Worm (Caenorhabditis elegans): ENCODE measurements around the gene srh-201.

The srh-201 gene

DNA sequence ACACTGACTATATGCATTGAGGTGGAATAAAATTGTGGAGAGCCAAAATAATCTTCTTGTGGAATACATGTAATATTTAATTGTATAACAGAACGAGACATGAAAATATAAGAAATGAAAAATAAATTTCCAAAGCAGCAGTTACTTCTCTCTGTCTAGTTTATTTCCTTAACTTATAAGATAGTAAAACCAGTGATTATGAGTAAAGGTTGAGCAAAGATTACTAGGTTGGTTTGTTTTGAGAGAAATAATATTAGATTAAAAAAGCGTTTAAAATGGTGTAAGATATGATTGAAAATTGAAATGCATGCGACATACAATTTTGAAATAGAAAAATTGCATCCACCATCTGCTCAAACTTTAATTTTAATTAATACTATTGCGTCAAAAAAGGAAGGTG is at the start of gene srh-201:
srh-201 (minus strand) TSS at position 101 of the 400 bp plus-strand sequence.
- TF ChIP-seq sem-4 (tag; optimal IDR thresholded peaks at IDR 0.05) (no peak), nhr-10 (tag; optimal IDR thresholded peaks at IDR 0.05) (no peak), sma-9 (GFP tag; optimal IDR thresholded peaks at IDR 0.05) (no peak), sma-9 (tag; optimal IDR thresholded peaks at IDR 0.05) (no peak), aly-2 (tag; optimal IDR thresholded peaks at IDR 0.05) (no peak), nhr-23 (tag; optimal IDR thresholded peaks at IDR 0.05) (no peak), unc-55 (GFP tag; optimal IDR thresholded peaks at IDR 0.05) (no peak), blmp-1 (tag; optimal IDR thresholded peaks at IDR 0.05; ENCODE audit: insufficient read depth) (no peak), nhr-21 (tag; optimal IDR thresholded peaks at IDR 0.05) (no peak), peb-1 (tag; optimal IDR thresholded peaks at IDR 0.05) (no peak), zag-1 (tag; optimal IDR thresholded peaks at IDR 0.05) (no peak), elt-3 (tag; optimal IDR thresholded peaks at IDR 0.05) (no peak), lin-39 (tag; optimal IDR thresholded peaks at IDR 0.05) (no peak), nhr-12 (tag; optimal IDR thresholded peaks at IDR 0.05) (no peak), F13H6.1 (tag; optimal IDR thresholded peaks at IDR 0.05) (no peak), ceh-16 (tag; optimal IDR thresholded peaks at IDR 0.05) (no peak), mab-5 (tag; optimal IDR thresholded peaks at IDR 0.05) (no peak), lsy-2 (tag; optimal IDR thresholded peaks at IDR 0.05) (no peak), skn-1 (tag; optimal IDR thresholded peaks at IDR 0.05) (no peak), ztf-4 (tag; optimal IDR thresholded peaks at IDR 0.05) (no peak)

DNA sequence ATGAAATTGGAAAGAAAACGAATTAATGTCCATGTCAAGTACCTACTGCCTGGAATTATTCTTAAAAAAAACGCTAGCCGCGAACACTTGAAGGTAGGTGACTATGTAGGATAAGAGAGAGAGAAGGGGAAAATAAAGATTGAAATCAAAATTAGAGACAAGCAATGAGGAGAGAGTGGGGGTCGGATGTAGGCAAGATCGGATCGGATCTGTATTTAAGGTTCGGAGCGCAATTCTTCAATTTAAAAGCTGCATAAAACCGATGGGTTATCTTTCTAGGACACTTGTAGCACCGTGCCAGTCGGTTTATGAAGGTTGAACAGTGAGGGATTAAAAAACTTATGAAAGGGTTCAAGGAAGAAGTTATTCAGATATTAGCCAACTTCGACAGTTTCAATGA is 49.5 kb upstream of the srh-201 start:
- TF ChIP-seq nhr-129 (tag; optimal IDR thresholded peaks at IDR 0.05), result no peak
- TF ChIP-seq nhr-25 (tag; optimal IDR thresholded peaks at IDR 0.05), result peak; percentile 27

DNA sequence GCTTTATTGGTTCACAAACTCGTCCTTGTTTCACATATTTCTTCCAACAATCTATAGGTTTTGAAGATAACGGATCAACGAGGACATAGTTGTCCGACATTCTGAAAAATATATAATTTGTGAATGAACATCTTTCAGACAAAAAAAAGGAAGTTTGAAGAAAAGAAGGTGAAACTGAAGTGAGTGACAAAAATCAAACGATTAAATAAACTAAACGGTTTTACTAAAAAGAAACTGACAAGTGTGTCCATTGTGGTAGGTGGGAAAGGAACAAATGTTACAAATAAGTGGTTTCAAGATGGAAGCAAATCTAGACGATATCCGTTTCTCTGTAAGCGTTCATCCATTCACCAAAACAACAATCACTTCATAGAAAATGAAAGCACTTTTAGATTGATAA is 48.7 kb upstream of the srh-201 start, which contains the start of gene C25E10.12:
C25E10.12 (minus strand) TSS at position 101 of the 400 bp plus-strand sequence.
- TF ChIP-seq ztf-1 (GFP tag; conservative IDR thresholded peaks at IDR 0.05) (no peak), ama-1 (optimal IDR thresholded peaks at IDR 0.05) (no peak), gmeb-1 (tag; optimal IDR thresholded peaks at IDR 0.05) (no peak), nhr-11 (tag; optimal IDR thresholded peaks at IDR 0.05) (no peak), unc-55 (GFP tag; optimal IDR thresholded peaks at IDR 0.05) (no peak), F13H6.1 (tag; optimal IDR thresholded peaks at IDR 0.05) (no peak), nhr-21 (tag; optimal IDR thresholded peaks at IDR 0.05) (no peak), nhr-237 (tag; optimal IDR thresholded peaks at IDR 0.05) (no peak), R02D3.7 (tag; optimal IDR thresholded peaks at IDR 0.05) (no peak), nhr-10 (tag; optimal IDR thresholded peaks at IDR 0.05) (no peak), C34F6.9 (tag; optimal IDR thresholded peaks at IDR 0.05) (no peak), skn-1 (tag; optimal IDR thresholded peaks at IDR 0.05) (no peak), ztf-11 (tag; optimal IDR thresholded peaks at IDR 0.05) (no peak), zag-1 (tag; optimal IDR thresholded peaks at IDR 0.05) (no peak), fos-1 (tag; optimal IDR thresholded peaks at IDR 0.05) (no peak)

DNA sequence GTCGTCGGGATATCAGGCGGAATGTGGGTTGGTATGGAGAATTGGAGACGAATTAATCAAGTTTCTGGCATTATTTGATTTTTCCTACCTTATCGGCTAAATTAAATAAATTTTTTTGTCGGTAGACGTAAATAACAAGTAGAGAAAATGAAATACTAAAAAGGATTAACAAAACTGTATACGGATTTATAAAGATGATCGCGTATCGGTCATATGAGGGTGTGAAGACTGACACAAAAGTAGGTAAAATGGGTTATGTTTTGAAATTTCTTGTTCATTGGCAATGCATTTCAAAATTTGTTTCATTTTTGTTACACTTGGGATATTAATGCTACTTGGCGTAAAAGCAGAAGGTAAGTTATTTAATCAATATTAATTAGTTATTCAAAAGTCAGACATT is 45.8 kb upstream of the srh-201 start, which contains the start of the genes C25E10.16 and C25E10.13:
C25E10.16 (minus strand) TSS at position 101 of the 400 bp plus-strand sequence.
C25E10.13 (plus strand) TSS at position 256 of the 400 bp plus-strand sequence.
- no peak for TF ChIP-seq nhr-129 (tag; optimal IDR thresholded peaks at IDR 0.05)
- no peak for TF ChIP-seq ztf-11 (tag; optimal IDR thresholded peaks at IDR 0.05)
- no peak for TF ChIP-seq nhr-21 (tag; optimal IDR thresholded peaks at IDR 0.05)

DNA sequence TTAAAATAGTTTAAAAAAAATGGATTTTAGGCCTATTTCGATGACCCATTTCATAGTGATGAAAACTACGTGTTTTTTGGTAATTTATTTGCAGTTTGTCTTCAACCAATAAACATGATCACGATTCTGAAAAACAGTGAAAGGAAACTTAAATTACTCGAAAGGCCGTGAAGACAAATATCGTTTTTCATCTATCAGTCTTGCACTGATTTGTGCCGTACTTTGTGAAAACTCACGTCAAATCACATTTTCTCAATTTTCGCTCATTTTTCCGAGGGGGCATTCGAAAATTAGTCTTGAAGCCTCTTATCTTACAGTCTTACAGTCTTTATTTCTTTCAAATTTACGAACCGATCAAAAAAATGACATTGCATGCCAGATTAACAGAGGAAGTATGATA is 45.0 kb upstream of the srh-201 start, which contains the start of gene C25E10.11:
C25E10.11 (minus strand) TSS at position 101 of the 400 bp plus-strand sequence.
- no peak for TF ChIP-seq R02D3.7 (tag; optimal IDR thresholded peaks at IDR 0.05)
- TF ChIP-seq ZK546.5 (tag; optimal IDR thresholded peaks at IDR 0.05), result no peak
- TF ChIP-seq peb-1 (tag; optimal IDR thresholded peaks at IDR 0.05), result no peak
- TF ChIP-seq nhr-12 (tag; optimal IDR thresholded peaks at IDR 0.05), result no peak
- no peak for TF ChIP-seq mdl-1 (tag; optimal IDR thresholded peaks at IDR 0.05)
- no peak for TF ChIP-seq F13H6.1 (tag; optimal IDR thresholded peaks at IDR 0.05)
- TF ChIP-seq elt-3 (tag; optimal IDR thresholded peaks at IDR 0.05), result no peak
- no peak for TF ChIP-seq nhr-237 (tag; optimal IDR thresholded peaks at IDR 0.05)
- TF ChIP-seq fos-1 (tag; optimal IDR thresholded peaks at IDR 0.05), result no peak
- TF ChIP-seq aly-2 (tag; optimal IDR thresholded peaks at IDR 0.05), result no peak
- TF ChIP-seq sma-3 (GFP tag; optimal IDR thresholded peaks at IDR 0.05), result no peak
- no peak for TF ChIP-seq skn-1 (tag; optimal IDR thresholded peaks at IDR 0.05)
- TF ChIP-seq nhr-23 (tag; optimal IDR thresholded peaks at IDR 0.05), result no peak
- TF ChIP-seq unc-39 (tag; optimal IDR thresholded peaks at IDR 0.05), result no peak
- TF ChIP-seq elt-1 (tag; optimal IDR thresholded peaks at IDR 0.05), result no peak
